Worm (Caenorhabditis elegans) whole organism, young adult: ENCODE data around the gene hrde-2.

ENCODE experiments used
- B0019.2 ChIP-seq: fragments of 200-800 bp; sonication (Bioruptor generic); conservative IDR thresholded peaks from 2 replicates; pipeline ENCODE4 v1.3.6; 2022; ENCODE audit warnings: missing genetic modification reagents, missing genetic modification characterization, missing compliant biosample characterization
- B0035.1 ChIP-seq: sonication (generic microtip); optimal IDR thresholded peaks from 2 replicates; lab custom pipeline; 2016; ENCODE audit warnings: missing genetic modification characterization, mild to moderate bottlenecking, missing compliant biosample characterization, missing genotype, missing genetic modification reagents
- F22D6.2 ChIP-seq: sonication (generic microtip); optimal IDR thresholded peaks from 2 replicates; lab custom pipeline; 2016; ENCODE audit warnings: mild to moderate bottlenecking, missing genetic modification characterization, missing compliant biosample characterization
- F52B5.7 ChIP-seq: sonication (generic microtip); optimal IDR thresholded peaks from 2 replicates; lab custom pipeline; 2016; ENCODE audit warnings: mild to moderate bottlenecking, missing genetic modification characterization, missing compliant biosample characterization
- F57C9.4 ChIP-seq: sonication (generic microtip); optimal IDR thresholded peaks from 2 replicates; lab custom pipeline; 2017; ENCODE audit warnings: mild to moderate bottlenecking, missing genetic modification characterization, missing compliant biosample characterization
- K11D2.4 ChIP-seq: fragments of 200-800 bp; sonication (Bioruptor generic); IDR thresholded peaks from 2 replicates; pipeline ENCODE4 v1.3.6; 2022; ENCODE audit warnings: missing genetic modification reagents, missing genetic modification characterization, missing compliant biosample characterization
- K12H6.12 ChIP-seq: fragments of 200-800 bp; sonication (Bioruptor generic); optimal IDR thresholded peaks from 2 replicates; lab custom pipeline; 2018; ENCODE audit warnings: mild to moderate bottlenecking, missing genetic modification characterization, missing compliant biosample characterization
- Y56A3A.18 ChIP-seq: fragments of 200-800 bp; sonication (Bioruptor generic); IDR thresholded peaks from 2 replicates; pipeline ENCODE4 v1.3.6; 2022; ENCODE audit warnings: missing genetic modification reagents, missing genetic modification characterization, missing compliant biosample characterization
- Y79H2A.3 ChIP-seq: fragments of 200-800 bp; sonication (Bioruptor generic); conservative IDR thresholded peaks from 2 replicates; pipeline ENCODE4 v1.3.6; 2022; ENCODE audit warnings: missing genetic modification reagents, missing genetic modification characterization, missing compliant biosample characterization
- Y95B8A.8 ChIP-seq: fragments of 200-800 bp; sonication (Bioruptor generic); IDR thresholded peaks from 2 replicates; pipeline ENCODE4 v1.3.6; 2022; ENCODE audit warnings: missing genetic modification reagents, missing genetic modification characterization, missing compliant biosample characterization
- ZK185.1 ChIP-seq: sonication (generic microtip); optimal IDR thresholded peaks from 2 replicates; lab custom pipeline; 2016; ENCODE audit warnings: mild to moderate bottlenecking, missing genetic modification characterization, missing compliant biosample characterization; ENCODE audit not compliant: poor library complexity, severe bottlenecking
- aptf-3 ChIP-seq: fragments of 200-800 bp; sonication (Bioruptor generic); IDR thresholded peaks from 2 replicates; pipeline ENCODE4 v1.3.6; 2022; ENCODE audit warnings: missing genetic modification characterization, missing compliant biosample characterization
- atf-7 ChIP-seq: sonication (generic microtip); optimal IDR thresholded peaks from 2 replicates; lab custom pipeline; 2017; ENCODE audit warnings: mild to moderate bottlenecking, missing genetic modification characterization, missing compliant biosample characterization
- attf-3 ChIP-seq: fragments of 200-800 bp; sonication (Bioruptor generic); conservative IDR thresholded peaks from 2 replicates; pipeline ENCODE4 v1.3.6; 2022; ENCODE audit warnings: missing genetic modification reagents, missing genetic modification characterization, missing compliant biosample characterization
- attf-6 ChIP-seq: fragments of 200-800 bp; sonication (Bioruptor generic); IDR thresholded peaks from 2 replicates; pipeline ENCODE4 v1.3.6; 2022; ENCODE audit warnings: missing genetic modification reagents, missing genetic modification characterization, missing compliant biosample characterization
- bed-1 ChIP-seq: fragments of 200-800 bp; sonication (Bioruptor generic); IDR thresholded peaks from 2 replicates; pipeline ENCODE4 v1.3.6; 2022; ENCODE audit warnings: missing genetic modification reagents, missing genetic modification characterization, missing compliant biosample characterization
- bed-2 ChIP-seq: fragments of 200-800 bp; sonication (Bioruptor generic); IDR thresholded peaks from 2 replicates; pipeline ENCODE4 v1.3.6; 2022; ENCODE audit warnings: missing genetic modification reagents, missing genetic modification characterization, missing compliant biosample characterization
- ccch-3 ChIP-seq: fragments of 200-800 bp; sonication (Bioruptor generic); optimal IDR thresholded peaks from 2 replicates; lab custom pipeline; 2018; ENCODE audit warnings: mild to moderate bottlenecking, missing genetic modification characterization, missing compliant biosample characterization
- ceh-79 ChIP-seq: sonication (generic microtip); optimal IDR thresholded peaks from 2 replicates; lab custom pipeline; 2017; ENCODE audit warnings: mild to moderate bottlenecking, missing genetic modification characterization, missing compliant biosample characterization
- ceh-91 ChIP-seq: fragments of 200-800 bp; sonication (Bioruptor generic); IDR thresholded peaks from 2 replicates; pipeline ENCODE4 v1.3.6; 2022; ENCODE audit warnings: missing genetic modification reagents, missing genetic modification characterization, missing compliant biosample characterization
- chd-7 ChIP-seq: sonication (generic microtip); optimal IDR thresholded peaks from 2 replicates; lab custom pipeline; 2016; ENCODE audit warnings: mild to moderate bottlenecking, missing genetic modification characterization, moderate library complexity, missing compliant biosample characterization
- die-1 ChIP-seq: sonication (generic microtip); optimal IDR thresholded peaks from 2 replicates; lab custom pipeline; 2016; ENCODE audit warnings: missing genotype, mild to moderate bottlenecking, missing genetic modification characterization, missing compliant biosample characterization
- dpl-1 ChIP-seq: fragments of 150-350 bp; optimal IDR thresholded peaks from 2 replicates; lab custom pipeline; 2014; ENCODE audit warnings: missing biosample characterization, missing genetic modification reagents, missing genetic modification characterization
- egl-18 ChIP-seq: fragments of 200-800 bp; sonication (Bioruptor generic); IDR thresholded peaks from 2 replicates; pipeline ENCODE4 v1.3.6; 2022; ENCODE audit warnings: missing genetic modification reagents, missing genetic modification characterization, missing compliant biosample characterization
- egl-44 ChIP-seq: fragments of 200-800 bp; sonication (Bioruptor generic); IDR thresholded peaks from 2 replicates; pipeline ENCODE4 v1.3.6; 2022; ENCODE audit warnings: missing genetic modification reagents, missing genetic modification characterization, missing compliant biosample characterization
- ekl-4 ChIP-seq: fragments of 200-800 bp; sonication (Bioruptor generic); IDR thresholded peaks from 2 replicates; pipeline ENCODE4 v1.3.6; 2022; ENCODE audit warnings: missing genetic modification reagents, missing genetic modification characterization, missing compliant biosample characterization
- ets-4 ChIP-seq: fragments of 200-800 bp; sonication (Bioruptor generic); optimal IDR thresholded peaks from 2 replicates; lab custom pipeline; 2018; ENCODE audit warnings: mild to moderate bottlenecking, missing genetic modification characterization, missing compliant biosample characterization
- hlh-12 ChIP-seq: sonication (generic microtip); optimal IDR thresholded peaks from 2 replicates; lab custom pipeline; 2016; ENCODE audit warnings: missing genetic modification characterization, missing compliant biosample characterization
- lin-35 ChIP-seq, 3 experiments: fragments of 150-350 bp in 2 of 3; sonication (generic microtip) in 1 of 3; optimal IDR thresholded peaks; 2 replicates each; lab custom pipeline; 2014 to 2018; ENCODE audit warnings: missing biosample characterization in 3 of 3, missing genetic modification characterization in 3 of 3, missing genetic modification reagents in 3 of 3
- lsl-1 ChIP-seq: fragments of 200-800 bp; sonication (Bioruptor generic); optimal IDR thresholded peaks from 2 replicates; lab custom pipeline; 2018; ENCODE audit warnings: mild to moderate bottlenecking, missing genetic modification characterization, moderate library complexity, missing compliant biosample characterization
- madf-10 ChIP-seq: sonication (generic microtip); optimal IDR thresholded peaks from 2 replicates; lab custom pipeline; 2016; ENCODE audit warnings: mild to moderate bottlenecking, missing genetic modification characterization, missing compliant biosample characterization
- madf-3 ChIP-seq: fragments of 200-800 bp; sonication (Bioruptor generic); IDR thresholded peaks from 2 replicates; pipeline ENCODE4 v1.3.6; 2022; ENCODE audit warnings: missing genetic modification reagents, missing genetic modification characterization, missing compliant biosample characterization
- madf-6 ChIP-seq: fragments of 200-800 bp; sonication (Bioruptor generic); IDR thresholded peaks from 2 replicates; pipeline ENCODE4 v1.3.6; 2022; ENCODE audit warnings: missing genetic modification reagents, missing genetic modification characterization, missing compliant biosample characterization
- madf-8 ChIP-seq: fragments of 200-800 bp; sonication (Bioruptor generic); conservative IDR thresholded peaks from 2 replicates; pipeline ENCODE4 v1.3.6; 2022; ENCODE audit warnings: missing genetic modification reagents, missing genetic modification characterization, missing compliant biosample characterization
- nhr-179 ChIP-seq: sonication (generic microtip); optimal IDR thresholded peaks from 2 replicates; lab custom pipeline; 2016; ENCODE audit warnings: mild to moderate bottlenecking, missing genetic modification characterization, missing compliant biosample characterization
- nhr-90 ChIP-seq: sonication (generic microtip); optimal IDR thresholded peaks from 2 replicates; lab custom pipeline; 2016; ENCODE audit warnings: missing genotype, mild to moderate bottlenecking, missing genetic modification characterization, missing compliant biosample characterization
- pbrm-1 ChIP-seq: fragments of 200-800 bp; sonication (Bioruptor generic); IDR thresholded peaks from 2 replicates; pipeline ENCODE4 v1.3.6; 2022; ENCODE audit warnings: missing genetic modification reagents, missing genetic modification characterization, missing compliant biosample characterization
- rcor-1 ChIP-seq: fragments of 200-800 bp; sonication (Bioruptor generic); IDR thresholded peaks from 2 replicates; pipeline ENCODE4 v1.3.6; 2022; ENCODE audit warnings: missing genetic modification reagents, missing genetic modification characterization, missing compliant biosample characterization
- rec-8 ChIP-seq, 2 experiments: sonication (generic microtip); optimal IDR thresholded peaks; 2 replicates each; lab custom pipeline; 2016; ENCODE audit warnings: mild to moderate bottlenecking in 2 of 2, missing genetic modification characterization in 2 of 2, missing genetic modification reagents in 2 of 2, missing genotype in 2 of 2, missing biosample characterization in 1 of 2, missing compliant biosample characterization in 1 of 2, moderate library complexity in 1 of 2
- sdz-38 ChIP-seq: sonication (generic microtip); optimal IDR thresholded peaks from 2 replicates; lab custom pipeline; 2016; ENCODE audit warnings: missing genotype, missing genetic modification characterization, missing compliant biosample characterization
- sea-2 ChIP-seq: fragments of 200-800 bp; sonication (Bioruptor generic); IDR thresholded peaks from 2 replicates; pipeline ENCODE4 v1.3.6; 2022; ENCODE audit warnings: missing genetic modification characterization, missing compliant biosample characterization
- snpc-3.4 ChIP-seq: sonication (generic microtip); optimal IDR thresholded peaks from 2 replicates; lab custom pipeline; 2017; ENCODE audit warnings: missing genetic modification characterization, mild to moderate bottlenecking, missing compliant biosample characterization, antibody characterized with exemption, moderate library complexity, missing genotype, missing genetic modification reagents
- snpc-4 ChIP-seq, 5 experiments: fragments of 150-350 bp in 1 of 5; sonication (generic microtip) in 4 of 5; optimal IDR thresholded peaks; 2 replicates each; lab custom pipeline; 2014 to 2018; ENCODE audit warnings: missing genetic modification characterization in 5 of 5, missing biosample characterization in 3 of 5, antibody characterized with exemption in 2 of 5, mild to moderate bottlenecking in 2 of 5, missing compliant biosample characterization in 2 of 5, missing genotype in 2 of 5, moderate library complexity in 2 of 5, missing genetic modification reagents in 1 of 5
- unc-130 ChIP-seq: sonication (generic microtip); optimal IDR thresholded peaks from 2 replicates; lab custom pipeline; 2016; ENCODE audit warnings: missing genetic modification reagents, missing genetic modification characterization, missing compliant biosample characterization
- zfh-2 ChIP-seq: fragments of 200-800 bp; sonication (Bioruptor generic); conservative IDR thresholded peaks from 2 replicates; pipeline ENCODE4 v1.3.6; 2022; ENCODE audit warnings: missing genetic modification reagents, missing genetic modification characterization, missing compliant biosample characterization
- zim-3 ChIP-seq: sonication (generic microtip); optimal IDR thresholded peaks from 2 replicates; lab custom pipeline; 2017; ENCODE audit warnings: mild to moderate bottlenecking, missing genetic modification characterization, moderate library complexity, missing compliant biosample characterization
- ztf-25 ChIP-seq: fragments of 200-800 bp; sonication (Bioruptor generic); IDR thresholded peaks from 2 replicates; pipeline ENCODE4 v1.3.6; 2022; ENCODE audit warnings: missing genetic modification reagents, missing genetic modification characterization, missing compliant biosample characterization

hrde-2 gene

ce11 chrV:15002184-15002690, 2.7 kb upstream of the hrde-2 start, which contains the start of the genes fib-1 and mut-15:
Gene fib-1, minus strand, starts transcription at chrV:15002223.
Gene mut-15, plus strand, starts transcription at chrV:15002543.
- no peak for TF ChIP-seq F52B5.7 (tag; lab: Kevin White, UChicago)
- peak; percentile 82 for TF ChIP-seq madf-10 (tag; lab: Kevin White, UChicago)
- no peak for TF ChIP-seq ccch-3 (GFP tag; lab: Kevin White, UChicago)
- TF ChIP-seq ceh-79 (tag; lab: Kevin White, UChicago), result no peak
- no peak for TF ChIP-seq hlh-12 (tag; lab: Kevin White, UChicago)
- TF ChIP-seq unc-130 (GFP tag; lab: Kevin White, UChicago), result peak; percentile 72
- TF ChIP-seq pbrm-1 (GFP tag; lab: Robert Waterston, UW), result peak; percentile 91
- TF ChIP-seq egl-18, result no peak
- TF ChIP-seq ztf-25 (GFP tag; lab: Robert Waterston, UW), result 0 out of 2 replicates have a peak, but pooled peaks have one; percentile 14
- no peak for TF ChIP-seq nhr-179 (tag; lab: Kevin White, UChicago)
- peak; percentile 84 for TF ChIP-seq ekl-4 (GFP tag; lab: Robert Waterston, UW)
- TF ChIP-seq madf-8, result peak; percentile 71
- TF ChIP-seq B0019.2 (GFP tag; lab: Robert Waterston, UW), result peak; percentile 59; the same call in 1 of the 2 replicates
- TF ChIP-seq lin-35 (GFP tag; optimal IDR thresholded peaks at IDR 0.05; lab: Kevin White, UChicago), result peak in 2 of 3 experiments; percentile 48 to 80
- peak; percentile 86 for TF ChIP-seq rcor-1 (GFP tag; lab: Robert Waterston, UW)
- peak; percentile 85 for TF ChIP-seq attf-3 (GFP tag; lab: Robert Waterston, UW)
- no peak for TF ChIP-seq ets-4 (GFP tag; lab: Kevin White, UChicago)
- TF ChIP-seq Y95B8A.8 (GFP tag; lab: Robert Waterston, UW), result peak; percentile 71; the same call in 1 of the 2 replicates
- TF ChIP-seq rec-8 (tag; optimal IDR thresholded peaks at IDR 0.05; lab: Kevin White, UChicago), result no peak
- no peak for TF ChIP-seq F22D6.2 (tag; lab: Kevin White, UChicago)
- TF ChIP-seq zfh-2 (GFP tag; lab: Robert Waterston, UW), result no peak
- TF ChIP-seq nhr-90 (tag; lab: Kevin White, UChicago), result no peak
- no peak for TF ChIP-seq F57C9.4 (tag; lab: Kevin White, UChicago)
- peak; percentile 66; the same call in 1 of the 2 replicates for TF ChIP-seq bed-2 (GFP tag; lab: Robert Waterston, UW)
- TF ChIP-seq dpl-1 (GFP tag; lab: Kevin White, UChicago), result peak; percentile 54
- peak; percentile 85 for TF ChIP-seq K12H6.12 (tag; lab: Kevin White, UChicago)
- no peak for TF ChIP-seq sdz-38
- TF ChIP-seq die-1, result no peak
- 0 out of 2 replicates have a peak, but pooled peaks have one; percentile 45 for TF ChIP-seq egl-44 (GFP tag; lab: Robert Waterston, UW)
- peak; percentile 86 for TF ChIP-seq lsl-1 (GFP tag; lab: Kevin White, UChicago)
- 0 out of 2 replicates have a peak, but pooled peaks have one; percentile 27 for TF ChIP-seq sea-2 (GFP tag; lab: Robert Waterston, UW)
- TF ChIP-seq bed-1 (GFP tag; lab: Robert Waterston, UW), result no peak
- peak; percentile 84 for TF ChIP-seq madf-6 (GFP tag; lab: Robert Waterston, UW)
- peak; percentile 81 for TF ChIP-seq K11D2.4 (GFP tag; lab: Robert Waterston, UW)
- no peak for TF ChIP-seq madf-3 (GFP tag; lab: Robert Waterston, UW)
- 0 out of 2 replicates have a peak, but pooled peaks have one; percentile 42 for TF ChIP-seq attf-6 (GFP tag; lab: Robert Waterston, UW)
- TF ChIP-seq aptf-3 (GFP tag; lab: Robert Waterston, UW), result no peak
- peak; percentile 65 for TF ChIP-seq ZK185.1 (tag; lab: Kevin White, UChicago)
- TF ChIP-seq Y79H2A.3 (GFP tag; lab: Robert Waterston, UW), result no peak
- peak; percentile 13 for TF ChIP-seq chd-7 (tag; lab: Kevin White, UChicago)
- TF ChIP-seq Y56A3A.18 (GFP tag; lab: Robert Waterston, UW), result no peak
- no peak for TF ChIP-seq B0035.1
- peak; percentile 34 for TF ChIP-seq atf-7 (tag; lab: Kevin White, UChicago)
- TF ChIP-seq ceh-91, result peak; percentile 88
- TF ChIP-seq zim-3, result no peak
- peak; percentile 69 for TF ChIP-seq snpc-4 (GFP tag; optimal IDR thresholded peaks at IDR 0.05; lab: Kevin White, UChicago)
- TF ChIP-seq snpc-4 (tag; optimal IDR thresholded peaks at IDR 0.05; lab: Kevin White, UChicago), result peak; percentile 66 to 83 (median 75)
- no peak for TF ChIP-seq snpc-3.4 (tag; lab: Kevin White, UChicago)
